Fruit fly (Drosophila melanogaster): ENCODE results near the gene RpL13.

dm6 chr2L:9986402-9987350, 19.6 kb downstream of the RpL13 start:
- TF ChIP-seq cnc (optimal IDR thresholded peaks at IDR 0.05) = no peak
- TF ChIP-seq ovo (GFP tag; optimal IDR thresholded peaks at IDR 0.05) = no peak
- TF ChIP-seq toe (GFP tag; optimal IDR thresholded peaks at IDR 0.05) = no peak
- TF ChIP-seq CG7101 (tag; optimal IDR thresholded peaks at IDR 0.05) = no peak
- no peak for TF ChIP-seq CG12768 (GFP tag; optimal IDR thresholded peaks at IDR 0.05)
- no peak for TF ChIP-seq CG14711 (tag; optimal IDR thresholded peaks at IDR 0.05)
- TF ChIP-seq CG1620 (GFP tag; optimal IDR thresholded peaks at IDR 0.05) = no peak
- TF ChIP-seq Mnt (GFP tag; optimal IDR thresholded peaks at IDR 0.05) = no peak
- no peak for TF ChIP-seq cic (GFP tag; optimal IDR thresholded peaks at IDR 0.05)
- no peak for TF ChIP-seq CG5204 (GFP tag; optimal IDR thresholded peaks at IDR 0.05)
- TF ChIP-seq Hr96 (GFP tag; optimal IDR thresholded peaks at IDR 0.05) = no peak
- no peak for TF ChIP-seq CG7045 (GFP tag; optimal IDR thresholded peaks at IDR 0.05)
- no peak for TF ChIP-seq kay (GFP tag; ENCODE audit: borderline replicate concordance)

Measured in whole organism, adult.